Fruit fly (Drosophila melanogaster) whole organism, embryonic: ENCODE data around the gene Tengl1.
A peak's percentile ranks its signal among the peaks of the same experiment; 100 is the strongest.

ENCODE experiments used
- Atf6 ChIP-seq: fragments of 200-800 bp; sonication (Bioruptor generic); IDR thresholded peaks from 2 replicates; pipeline ENCODE4 v1.3.6; 2022; ENCODE audit warnings: missing biosample characterization, missing genetic modification characterization
- BtbVII ChIP-seq: fragments of 200-800 bp; sonication (Bioruptor generic); optimal IDR thresholded peaks from 3 replicates; lab custom pipeline; 2017; ENCODE audit warnings: missing biosample characterization, mild to moderate bottlenecking, missing genetic modification characterization
- CG11398 ChIP-seq: fragments of 200-800 bp; sonication (Bioruptor generic); optimal IDR thresholded peaks from 2 replicates; lab custom pipeline; 2016; ENCODE audit warnings: missing biosample characterization, missing genetic modification characterization
- CG11696 ChIP-seq: fragments of 200-800 bp; sonication (Bioruptor generic); IDR thresholded peaks from 2 replicates; pipeline ENCODE4 v1.3.6; 2022; ENCODE audit warnings: missing biosample characterization, missing genetic modification characterization
- CG12769 ChIP-seq: fragments of 200-800 bp; sonication (Bioruptor generic); optimal IDR thresholded peaks from 2 replicates; lab custom pipeline; 2019; ENCODE audit warnings: missing biosample characterization, mild to moderate bottlenecking, missing genetic modification characterization, moderate library complexity
- CG16779 ChIP-seq: fragments of 200-800 bp; sonication (Bioruptor generic); IDR thresholded peaks from 2 replicates; pipeline ENCODE4 v1.3.6; 2022; ENCODE audit warnings: missing biosample characterization, missing genetic modification characterization
- CG18476 ChIP-seq: fragments of 200-800 bp; sonication (Bioruptor generic); optimal IDR thresholded peaks from 2 replicates; lab custom pipeline; 2016; ENCODE audit warnings: missing biosample characterization, mild to moderate bottlenecking, missing genetic modification characterization
- CG18619 ChIP-seq: fragments of 200-800 bp; sonication (Bioruptor generic); optimal IDR thresholded peaks from 3 replicates; lab custom pipeline; 2017; ENCODE audit warnings: missing biosample characterization, mild to moderate bottlenecking, missing genetic modification characterization
- CG33557 ChIP-seq: fragments of 200-800 bp; sonication (Bioruptor generic); optimal IDR thresholded peaks from 2 replicates; lab custom pipeline; 2019; ENCODE audit warnings: missing biosample characterization, mild to moderate bottlenecking, missing genetic modification characterization, moderate library complexity
- CG3838 ChIP-seq: fragments of 200-800 bp; sonication (Bioruptor generic); optimal IDR thresholded peaks from 3 replicates; lab custom pipeline; 2016; ENCODE audit warnings: missing biosample characterization, missing genetic modification characterization
- CG42726 ChIP-seq: fragments of 200-800 bp; sonication (Bioruptor generic); IDR thresholded peaks from 2 replicates; pipeline ENCODE4 v1.3.6; 2022; ENCODE audit warnings: missing biosample characterization, missing genetic modification characterization; ENCODE audit not compliant: partially characterized antibody
- CG4424 ChIP-seq: fragments of 200-800 bp; sonication (Bioruptor generic); optimal IDR thresholded peaks from 3 replicates; lab custom pipeline; 2016; ENCODE audit warnings: missing biosample characterization, missing genetic modification characterization
- CG5180 ChIP-seq: fragments of 200-800 bp; sonication (Bioruptor generic); optimal IDR thresholded peaks from 3 replicates; lab custom pipeline; 2017; ENCODE audit warnings: missing biosample characterization, missing genetic modification characterization, mild to moderate bottlenecking, moderate library complexity, missing genetic modification reagents
- CG6683 ChIP-seq: fragments of 200-800 bp; sonication (Bioruptor generic); optimal IDR thresholded peaks from 2 replicates; lab custom pipeline; 2017; ENCODE audit warnings: missing biosample characterization, mild to moderate bottlenecking, missing genetic modification characterization, missing genetic modification reagents
- CG8924 ChIP-seq: fragments of 200-800 bp; optimal IDR thresholded peaks from 3 replicates; lab custom pipeline; 2019; ENCODE audit warnings: missing biosample characterization, mild to moderate bottlenecking, missing genetic modification characterization, moderate library complexity
- CG9437 ChIP-seq: fragments of 200-800 bp; sonication (Bioruptor generic); optimal IDR thresholded peaks from 2 replicates; lab custom pipeline; 2018; ENCODE audit warnings: missing biosample characterization, mild to moderate bottlenecking, missing genetic modification characterization
- CG9876 ChIP-seq: fragments of 200-800 bp; sonication (Bioruptor generic); optimal IDR thresholded peaks from 2 replicates; lab custom pipeline; 2016; ENCODE audit warnings: missing biosample characterization, missing genetic modification characterization
- Camta ChIP-seq: fragments of 200-800 bp; sonication (Bioruptor generic); optimal IDR thresholded peaks from 2 replicates; lab custom pipeline; 2016; ENCODE audit warnings: missing biosample characterization, missing genetic modification characterization
- D19B ChIP-seq: fragments of 200-800 bp; sonication (Bioruptor generic); optimal IDR thresholded peaks from 2 replicates; lab custom pipeline; 2017; ENCODE audit warnings: missing biosample characterization, mild to moderate bottlenecking, missing genetic modification characterization
- Dfd ChIP-seq, 2 experiments: fragments of >200 bp; optimal IDR thresholded peaks; 2 replicates each; lab custom pipeline; 2017; ENCODE audit warnings: missing biosample characterization in 2 of 2, missing genetic modification characterization in 2 of 2
- Dref ChIP-seq: fragments of 200-800 bp; sonication (Bioruptor generic); IDR thresholded peaks from 2 replicates; pipeline ENCODE4 v1.3.6; 2022; ENCODE audit warnings: missing biosample characterization, missing genetic modification characterization
- Hand ChIP-seq: fragments of 200-800 bp; sonication (Bioruptor generic); optimal IDR thresholded peaks from 2 replicates; lab custom pipeline; 2017; ENCODE audit warnings: mild to moderate bottlenecking, missing biosample characterization, missing genetic modification reagents, missing genetic modification characterization
- Jarid2 ChIP-seq: fragments of 200-800 bp; sonication (Bioruptor generic); optimal IDR thresholded peaks from 3 replicates; lab custom pipeline; 2017; ENCODE audit warnings: mild to moderate bottlenecking, missing biosample characterization, missing genetic modification reagents, missing genetic modification characterization
- MBD-R2 ChIP-seq: fragments of 200-800 bp; sonication (Bioruptor generic); IDR thresholded peaks from 2 replicates; pipeline ENCODE4 v1.3.6; 2022; ENCODE audit warnings: missing biosample characterization, missing genetic modification characterization
- MESR4 ChIP-seq: fragments of 200-800 bp; sonication (Bioruptor generic); optimal IDR thresholded peaks from 2 replicates; lab custom pipeline; 2018; ENCODE audit warnings: missing biosample characterization, mild to moderate bottlenecking, missing genetic modification characterization, moderate library complexity
- Max ChIP-seq: fragments of 200-800 bp; sonication (Bioruptor generic); optimal IDR thresholded peaks from 2 replicates; lab custom pipeline; 2016; ENCODE audit warnings: missing biosample characterization, mild to moderate bottlenecking, missing genetic modification characterization
- NC2α ChIP-seq: fragments of 200-800 bp; sonication (Bioruptor generic); optimal IDR thresholded peaks from 2 replicates; lab custom pipeline; 2016; ENCODE audit warnings: missing biosample characterization, missing genetic modification characterization
- NC2β ChIP-seq: fragments of 200-800 bp; sonication (Bioruptor generic); optimal IDR thresholded peaks from 2 replicates; lab custom pipeline; 2016; ENCODE audit warnings: missing biosample characterization, missing genetic modification characterization
- Side ChIP-seq: fragments of 200-800 bp; sonication (Bioruptor generic); optimal IDR thresholded peaks from 2 replicates; lab custom pipeline; 2016; ENCODE audit warnings: missing biosample characterization, missing genetic modification characterization
- ab ChIP-seq: fragments of 200-800 bp; sonication (Bioruptor generic); optimal IDR thresholded peaks from 2 replicates; lab custom pipeline; 2016; ENCODE audit warnings: missing biosample characterization, missing genetic modification characterization
- ap ChIP-seq: fragments of 200-800 bp; sonication (Bioruptor generic); IDR thresholded peaks from 2 replicates; pipeline ENCODE4 v1.3.6; 2022; ENCODE audit warnings: missing biosample characterization, missing genetic modification characterization
- ara ChIP-seq: fragments of 200-800 bp; sonication (Bioruptor generic); IDR thresholded peaks from 2 replicates; pipeline ENCODE4 v1.3.6; 2022; ENCODE audit warnings: missing biosample characterization, missing genetic modification characterization
- bsh ChIP-seq, 2 experiments: fragments of 200-800 bp; sonication (Bioruptor generic); optimal IDR thresholded peaks; 2 replicates each; lab custom pipeline; 2017 to 2018; ENCODE audit warnings: mild to moderate bottlenecking in 2 of 2, missing biosample characterization in 2 of 2, missing genetic modification characterization in 2 of 2, moderate library complexity in 1 of 2
- btn ChIP-seq: fragments of 200-800 bp; sonication (Bioruptor generic); optimal IDR thresholded peaks from 2 replicates; lab custom pipeline; 2016; ENCODE audit warnings: missing biosample characterization, missing genetic modification characterization
- croc ChIP-seq: fragments of 200-800 bp; sonication (Bioruptor generic); conservative IDR thresholded peaks from 3 replicates; pipeline ENCODE4 v1.3.6; 2022; ENCODE audit warnings: missing biosample characterization, missing genetic modification characterization
- dimm ChIP-seq: fragments of 200-800 bp; sonication (Bioruptor generic); IDR thresholded peaks from 2 replicates; pipeline ENCODE4 v1.3.6; 2022; ENCODE audit warnings: missing biosample characterization, missing genetic modification characterization
- disco-r ChIP-seq: fragments of 200-800 bp; sonication (Bioruptor generic); optimal IDR thresholded peaks from 2 replicates; lab custom pipeline; 2016; ENCODE audit warnings: missing biosample characterization, missing genetic modification characterization
- ems ChIP-seq: fragments of 200-800 bp; sonication (Bioruptor generic); optimal IDR thresholded peaks from 3 replicates; lab custom pipeline; 2016; ENCODE audit warnings: missing biosample characterization, missing genetic modification characterization
- fru ChIP-seq: fragments of >200 bp; optimal IDR thresholded peaks from 2 replicates; lab custom pipeline; 2017
- grn ChIP-seq: fragments of 200-800 bp; sonication (Bioruptor generic); optimal IDR thresholded peaks from 3 replicates; lab custom pipeline; 2017; ENCODE audit warnings: missing biosample characterization, missing genetic modification characterization
- hb ChIP-seq: fragments of 200-800 bp; sonication (Bioruptor generic); IDR thresholded peaks from 3 replicates; pipeline ENCODE4 v1.3.6; 2022; ENCODE audit warnings: missing biosample characterization, missing genetic modification characterization; ENCODE audit not compliant: partially characterized antibody
- her ChIP-seq: fragments of 200-800 bp; sonication (Bioruptor generic); optimal IDR thresholded peaks from 2 replicates; lab custom pipeline; 2016; ENCODE audit warnings: missing biosample characterization, missing genetic modification characterization
- lola ChIP-seq, 3 experiments: fragments of >200 bp in 2 of 3; fragments of 200-800 bp in 1 of 3; sonication (Bioruptor generic) in 1 of 3; optimal IDR thresholded peaks; 2 replicates each; lab custom pipeline; 2017 to 2019; ENCODE audit warnings: missing biosample characterization in 3 of 3, missing genetic modification characterization in 3 of 3, mild to moderate bottlenecking in 1 of 3, moderate library complexity in 1 of 3
- pho ChIP-seq: fragments of 200-800 bp; sonication (Bioruptor generic); optimal IDR thresholded peaks from 2 replicates; lab custom pipeline; 2016; ENCODE audit warnings: missing biosample characterization, missing genetic modification characterization
- ro ChIP-seq: fragments of 200-800 bp; sonication (Bioruptor generic); IDR thresholded peaks from 2 replicates; pipeline ENCODE4 v1.3.6; 2022; ENCODE audit warnings: missing biosample characterization, missing genetic modification characterization
- slbo ChIP-seq: fragments of 200-800 bp; sonication (Bioruptor generic); IDR thresholded peaks from 2 replicates; pipeline ENCODE4 v1.3.6; 2022; ENCODE audit warnings: missing biosample characterization, missing genetic modification characterization
- sqz ChIP-seq: fragments of 200-800 bp; sonication (Bioruptor generic); optimal IDR thresholded peaks from 3 replicates; lab custom pipeline; 2018; ENCODE audit warnings: missing biosample characterization, mild to moderate bottlenecking, missing genetic modification characterization
- ssp ChIP-seq: fragments of 200-800 bp; sonication (Bioruptor generic); IDR thresholded peaks from 2 replicates; pipeline ENCODE4 v1.3.6; 2022; ENCODE audit warnings: missing biosample characterization, missing genetic modification characterization
- toy ChIP-seq: fragments of 200-800 bp; sonication (Bioruptor generic); IDR thresholded peaks from 2 replicates; pipeline ENCODE4 v1.3.6; 2022; ENCODE audit warnings: missing biosample characterization, missing genetic modification characterization
- twi ChIP-seq: fragments of 200-800 bp; optimal IDR thresholded peaks from 2 replicates; lab custom pipeline; 2019; ENCODE audit warnings: missing biosample characterization, mild to moderate bottlenecking, missing genetic modification characterization, moderate library complexity
- wor ChIP-seq: fragments of 200-800 bp; sonication (Bioruptor generic); IDR thresholded peaks from 2 replicates; pipeline ENCODE4 v1.3.6; 2022; ENCODE audit warnings: missing biosample characterization, missing genetic modification characterization

Gene Tengl1

dm6 chr2L:2217067-2217684, 23.2 kb downstream of the Tengl1 start, which contains the start of the genes CG15386, CG42371 and mio (continued):
- TF ChIP-seq CG42726: 0 out of 2 replicates have a peak, but pooled peaks have one; percentile 40
- no peak for TF ChIP-seq btn
- no peak for TF ChIP-seq bsh (GFP tag; optimal IDR thresholded peaks at IDR 0.05; lab: Kevin White, UChicago)
- TF ChIP-seq CG3838 (GFP tag; lab: Kevin White, UChicago): no peak
- no peak for TF ChIP-seq CG18619
- no peak for TF ChIP-seq Dfd (GFP tag; optimal IDR thresholded peaks at IDR 0.05; lab: Kevin White, UChicago)
- no peak for TF ChIP-seq twi
- 0 out of 2 replicates have a peak, but pooled peaks have one; percentile 19 for TF ChIP-seq Atf6 (GFP tag; lab: Robert Waterston, UW)
- peak; percentile 49 for TF ChIP-seq sqz (GFP tag; lab: Kevin White, UChicago)
- no peak for TF ChIP-seq ab (GFP tag; lab: Kevin White, UChicago)
- no peak for TF ChIP-seq wor (GFP tag; lab: Robert Waterston, UW)
- no peak for TF ChIP-seq Side (GFP tag; lab: Kevin White, UChicago)
- no peak for TF ChIP-seq CG9437 (GFP tag; lab: Kevin White, UChicago)
- no peak for TF ChIP-seq croc (GFP tag; lab: Robert Waterston, UW)
- no peak for TF ChIP-seq dimm (GFP tag; lab: Robert Waterston, UW)
- no peak for TF ChIP-seq BtbVII (GFP tag; lab: Kevin White, UChicago)
- no peak for TF ChIP-seq hb (GFP tag; lab: Robert Waterston, UW)
- TF ChIP-seq CG12769: no peak
- no peak for TF ChIP-seq grn (GFP tag; lab: Kevin White, UChicago)
- no peak for TF ChIP-seq pho
- peak; percentile 98 for TF ChIP-seq MBD-R2 (GFP tag; lab: Robert Waterston, UW)
- no peak for TF ChIP-seq disco-r (GFP tag; lab: Kevin White, UChicago)
- TF ChIP-seq Camta (GFP tag; lab: Kevin White, UChicago): no peak
- TF ChIP-seq D19B (GFP tag; lab: Kevin White, UChicago): no peak
- TF ChIP-seq CG18476: no peak
- no peak for TF ChIP-seq toy (GFP tag; lab: Robert Waterston, UW)
- no peak for TF ChIP-seq CG11696 (GFP tag; lab: Robert Waterston, UW)
- TF ChIP-seq slbo: peak; percentile 19; the same call in 1 of the 2 replicates
- TF ChIP-seq NC2β (GFP tag; lab: Kevin White, UChicago): no peak
- no peak for TF ChIP-seq CG33557 (GFP tag; lab: Kevin White, UChicago)
- no peak for TF ChIP-seq CG5180 (GFP tag; lab: Kevin White, UChicago)
- TF ChIP-seq CG8924 (tag; lab: Kevin White, UChicago): no peak
- no peak for TF ChIP-seq CG6683
- no peak for TF ChIP-seq NC2α (GFP tag; lab: Kevin White, UChicago)
- TF ChIP-seq CG4424 (GFP tag; lab: Kevin White, UChicago): no peak
- no peak for TF ChIP-seq ems (GFP tag; lab: Kevin White, UChicago)
- TF ChIP-seq Max: peak; percentile 63
- no peak for TF ChIP-seq ara (GFP tag; lab: Robert Waterston, UW)
- peak; percentile 11 for TF ChIP-seq her (GFP tag; lab: Kevin White, UChicago)
- no peak for TF ChIP-seq Hand (GFP tag; lab: Kevin White, UChicago)
- TF ChIP-seq ap (GFP tag; lab: Robert Waterston, UW): no peak
- peak; percentile 81 for TF ChIP-seq Dref (GFP tag; lab: Robert Waterston, UW)
- TF ChIP-seq ro (GFP tag; lab: Robert Waterston, UW): no peak
- TF ChIP-seq CG11398 (GFP tag; lab: Kevin White, UChicago): no peak
- no peak for TF ChIP-seq ssp (GFP tag; lab: Robert Waterston, UW)
- peak; percentile 42 for TF ChIP-seq MESR4
- TF ChIP-seq lola (GFP tag; optimal IDR thresholded peaks at IDR 0.05; lab: Kevin White, UChicago): no peak
- no peak for TF ChIP-seq fru (lab: Kevin White, UChicago)
- TF ChIP-seq Jarid2 (GFP tag; lab: Kevin White, UChicago): no peak
- TF ChIP-seq CG16779 (GFP tag; lab: Robert Waterston, UW): no peak
- TF ChIP-seq CG9876 (GFP tag; lab: Kevin White, UChicago): no peak
